Worm (Caenorhabditis elegans) whole organism, L2 larva: ENCODE results near the gene D1014.2.

Source experiments
- F13H6.1 ChIP-seq: sonication (generic microtip); optimal IDR thresholded peaks from 2 replicates; lab custom pipeline; 2016; ENCODE audit warnings: missing genetic modification characterization, missing compliant biosample characterization
- R02D3.7 ChIP-seq: fragments of 150-350 bp; optimal IDR thresholded peaks from 2 replicates; lab custom pipeline; 2014; ENCODE audit warnings: missing biosample characterization, missing genetic modification characterization
- Y55F3AM.14 ChIP-seq: fragments of 200-800 bp; sonication (Bioruptor generic); optimal IDR thresholded peaks from 2 replicates; lab custom pipeline; 2018; ENCODE audit warnings: mild to moderate bottlenecking, missing genetic modification characterization, missing compliant biosample characterization
- ZK546.5 ChIP-seq: sonication (generic microtip); optimal IDR thresholded peaks from 2 replicates; lab custom pipeline; 2017; ENCODE audit warnings: missing biosample characterization, missing genetic modification characterization
- alr-1 ChIP-seq: fragments of 150-350 bp; optimal IDR thresholded peaks from 2 replicates; lab custom pipeline; 2014; ENCODE audit warnings: missing biosample characterization, missing genetic modification characterization
- aly-2 ChIP-seq: fragments of 150-350 bp; optimal IDR thresholded peaks from 2 replicates; lab custom pipeline; 2014; ENCODE audit warnings: missing biosample characterization, missing genetic modification characterization
- ama-1 ChIP-seq: fragments of 150-350 bp; optimal IDR thresholded peaks from 2 replicates; lab custom pipeline; 2018; ENCODE audit warnings: inconsistent platforms
- blmp-1 ChIP-seq: sonication (generic microtip); optimal IDR thresholded peaks from 2 replicates; lab custom pipeline; 2017; ENCODE audit warnings: missing genetic modification characterization, mild to moderate bottlenecking, missing compliant biosample characterization, antibody characterized with exemption, moderate library complexity; ENCODE audit not compliant: insufficient read depth
- ceh-16 ChIP-seq: fragments of 150-350 bp; optimal IDR thresholded peaks from 2 replicates; lab custom pipeline; 2014; ENCODE audit warnings: missing biosample characterization, missing genetic modification characterization
- ceh-82 ChIP-seq: fragments of 150-350 bp; optimal IDR thresholded peaks from 2 replicates; lab custom pipeline; 2014; ENCODE audit warnings: missing biosample characterization, missing genetic modification characterization
- crh-2 ChIP-seq: sonication (generic microtip); optimal IDR thresholded peaks from 2 replicates; lab custom pipeline; 2017; ENCODE audit warnings: missing biosample characterization, missing genetic modification characterization
- dmd-4 ChIP-seq: sonication (generic microtip); optimal IDR thresholded peaks from 2 replicates; lab custom pipeline; 2017; ENCODE audit warnings: missing biosample characterization, missing genetic modification characterization
- egl-27 ChIP-seq: sonication (generic microtip); optimal IDR thresholded peaks from 3 replicates; lab custom pipeline; 2017; ENCODE audit warnings: missing biosample characterization, missing genetic modification reagents, missing genetic modification characterization
- elt-1 ChIP-seq: fragments of 150-350 bp; optimal IDR thresholded peaks from 2 replicates; lab custom pipeline; 2014; ENCODE audit warnings: missing biosample characterization, missing genetic modification characterization
- elt-3 ChIP-seq: sonication (generic microtip); optimal IDR thresholded peaks from 2 replicates; lab custom pipeline; 2017; ENCODE audit warnings: missing biosample characterization, missing genetic modification characterization
- fos-1 ChIP-seq: fragments of 150-350 bp; optimal IDR thresholded peaks from 2 replicates; lab custom pipeline; 2014; ENCODE audit warnings: missing biosample characterization, missing genetic modification characterization
- gmeb-1 ChIP-seq: fragments of 150-350 bp; optimal IDR thresholded peaks from 2 replicates; lab custom pipeline; 2014; ENCODE audit warnings: missing biosample characterization, missing genetic modification characterization
- lin-11 ChIP-seq: fragments of 150-350 bp; sonication (generic microtip); optimal IDR thresholded peaks from 2 replicates; lab custom pipeline; 2014; ENCODE audit warnings: missing biosample characterization, missing genetic modification characterization, inconsistent platforms, mixed read lengths
- lin-13 ChIP-seq: fragments of 150-350 bp; optimal IDR thresholded peaks from 2 replicates; lab custom pipeline; 2014; ENCODE audit warnings: missing biosample characterization, missing genetic modification reagents, missing genetic modification characterization
- lin-39 ChIP-seq: fragments of 150-350 bp; optimal IDR thresholded peaks from 2 replicates; lab custom pipeline; 2014; ENCODE audit warnings: missing biosample characterization, missing genetic modification reagents, missing genetic modification characterization
- lsy-2 ChIP-seq, 2 experiments: fragments of 150-350 bp in 1 of 2; sonication (generic microtip) in 1 of 2; optimal IDR thresholded peaks; 2 replicates each; lab custom pipeline; 2014 to 2017; ENCODE audit warnings: missing biosample characterization in 2 of 2, missing genetic modification characterization in 2 of 2
- mab-5 ChIP-seq: fragments of 150-350 bp; optimal IDR thresholded peaks from 2 replicates; lab custom pipeline; 2014; ENCODE audit warnings: missing biosample characterization, missing genetic modification characterization
- mbf-1 ChIP-seq: sonication (generic microtip); optimal IDR thresholded peaks from 2 replicates; lab custom pipeline; 2017; ENCODE audit warnings: missing biosample characterization, missing genetic modification characterization
- mdl-1 ChIP-seq, 2 experiments: fragments of 150-350 bp in 1 of 2; sonication (generic microtip) in 1 of 2; optimal IDR thresholded peaks; 2 replicates each; lab custom pipeline; 2017; ENCODE audit warnings: missing biosample characterization in 2 of 2, missing genetic modification characterization in 2 of 2
- nhr-10 ChIP-seq: sonication (generic microtip); optimal IDR thresholded peaks from 2 replicates; lab custom pipeline; 2017; ENCODE audit warnings: missing biosample characterization, missing genetic modification characterization
- nhr-11 ChIP-seq: fragments of 150-350 bp; optimal IDR thresholded peaks from 2 replicates; lab custom pipeline; 2014; ENCODE audit warnings: missing biosample characterization, missing genetic modification characterization
- nhr-12 ChIP-seq: fragments of 150-350 bp; optimal IDR thresholded peaks from 2 replicates; lab custom pipeline; 2014; ENCODE audit warnings: missing biosample characterization, missing genetic modification characterization
- nhr-129 ChIP-seq: fragments of 150-350 bp; optimal IDR thresholded peaks from 2 replicates; lab custom pipeline; 2014; ENCODE audit warnings: missing biosample characterization, missing genetic modification characterization
- nhr-21 ChIP-seq: fragments of 150-350 bp; optimal IDR thresholded peaks from 2 replicates; lab custom pipeline; 2014; ENCODE audit warnings: missing biosample characterization, missing genetic modification characterization
- nhr-23 ChIP-seq: fragments of 150-350 bp; optimal IDR thresholded peaks from 2 replicates; lab custom pipeline; 2014; ENCODE audit warnings: missing biosample characterization, missing genetic modification reagents, missing genetic modification characterization
- nhr-237 ChIP-seq: fragments of 150-350 bp; optimal IDR thresholded peaks from 2 replicates; lab custom pipeline; 2014; ENCODE audit warnings: missing biosample characterization, missing genetic modification characterization
- nhr-25 ChIP-seq: fragments of 150-350 bp; sonication (generic microtip); optimal IDR thresholded peaks from 3 replicates; lab custom pipeline; 2014; ENCODE audit warnings: missing biosample characterization, missing genetic modification characterization
- nhr-6 ChIP-seq: fragments of 150-350 bp; optimal IDR thresholded peaks from 2 replicates; lab custom pipeline; 2014; ENCODE audit warnings: missing biosample characterization, missing genetic modification characterization
- nhr-77 ChIP-seq: fragments of 150-350 bp; optimal IDR thresholded peaks from 2 replicates; lab custom pipeline; 2014; ENCODE audit warnings: missing biosample characterization, missing genetic modification characterization
- peb-1 ChIP-seq: fragments of 150-350 bp; optimal IDR thresholded peaks from 2 replicates; lab custom pipeline; 2014; ENCODE audit warnings: missing biosample characterization, missing genetic modification characterization
- sem-4 ChIP-seq: fragments of 150-350 bp; optimal IDR thresholded peaks from 2 replicates; lab custom pipeline; 2014; ENCODE audit warnings: missing biosample characterization, missing genetic modification reagents, missing genetic modification characterization
- skn-1 ChIP-seq: sonication (generic microtip); optimal IDR thresholded peaks from 2 replicates; lab custom pipeline; 2017; ENCODE audit warnings: missing biosample characterization, missing genetic modification characterization
- sma-3 ChIP-seq: sonication (generic microtip); optimal IDR thresholded peaks from 2 replicates; lab custom pipeline; 2016; ENCODE audit warnings: missing genetic modification reagents, missing genetic modification characterization, missing compliant biosample characterization
- sma-9 ChIP-seq, 2 experiments: fragments of 150-350 bp in 1 of 2; sonication (generic microtip) in 1 of 2; optimal IDR thresholded peaks; 2 replicates each; lab custom pipeline; 2014 to 2016; ENCODE audit warnings: missing genetic modification characterization in 2 of 2, mild to moderate bottlenecking in 1 of 2, missing biosample characterization in 1 of 2, missing compliant biosample characterization in 1 of 2, missing genetic modification reagents in 1 of 2, moderate library complexity in 1 of 2
- snpc-4 ChIP-seq: fragments of 150-350 bp; optimal IDR thresholded peaks from 2 replicates; lab custom pipeline; 2014; ENCODE audit warnings: missing biosample characterization, missing genetic modification characterization
- unc-39 ChIP-seq: fragments of 150-350 bp; optimal IDR thresholded peaks from 2 replicates; lab custom pipeline; 2014; ENCODE audit warnings: missing biosample characterization, missing genetic modification characterization
- unc-55 ChIP-seq: fragments of 150-350 bp; sonication (generic microtip); optimal IDR thresholded peaks from 3 replicates; lab custom pipeline; 2014; ENCODE audit warnings: missing biosample characterization, missing genetic modification reagents, missing genetic modification characterization
- unc-62 ChIP-seq: fragments of 150-350 bp; optimal IDR thresholded peaks from 2 replicates; lab custom pipeline; 2014; ENCODE audit warnings: missing biosample characterization, missing genetic modification reagents, missing genetic modification characterization
- zag-1 ChIP-seq: fragments of 150-350 bp; optimal IDR thresholded peaks from 2 replicates; lab custom pipeline; 2014; ENCODE audit warnings: missing biosample characterization, missing genetic modification characterization
- ztf-1 ChIP-seq: fragments of 200-800 bp; sonication (Bioruptor generic); conservative IDR thresholded peaks from 2 replicates; pipeline ENCODE4 v1.3.6; 2022; ENCODE audit warnings: missing genetic modification characterization, missing compliant biosample characterization
- ztf-11 ChIP-seq: sonication (generic microtip); optimal IDR thresholded peaks from 2 replicates; lab custom pipeline; 2017; ENCODE audit warnings: missing biosample characterization, missing genetic modification characterization

Gene D1014.2

ce11 chrV:8129252-8129651 lies 14.5 kb upstream of the D1014.2 start, which contains the start of gene spr-1:
Gene spr-1 (minus strand): TSS chrV:8129352.
- no peak for TF ChIP-seq nhr-77 (tag; lab: Kevin White, UChicago)
- TF ChIP-seq ZK546.5 (tag; lab: Kevin White, UChicago): no peak
- no peak for TF ChIP-seq gmeb-1 (tag; lab: Kevin White, UChicago)
- TF ChIP-seq ceh-82 (tag; lab: Kevin White, UChicago): no peak
- no peak for TF ChIP-seq nhr-6
- no peak for TF ChIP-seq ceh-16 (tag; lab: Kevin White, UChicago)
- no peak for TF ChIP-seq mab-5 (tag; lab: Kevin White, UChicago)
- no peak for TF ChIP-seq F13H6.1 (tag; lab: Kevin White, UChicago)

DNA sequence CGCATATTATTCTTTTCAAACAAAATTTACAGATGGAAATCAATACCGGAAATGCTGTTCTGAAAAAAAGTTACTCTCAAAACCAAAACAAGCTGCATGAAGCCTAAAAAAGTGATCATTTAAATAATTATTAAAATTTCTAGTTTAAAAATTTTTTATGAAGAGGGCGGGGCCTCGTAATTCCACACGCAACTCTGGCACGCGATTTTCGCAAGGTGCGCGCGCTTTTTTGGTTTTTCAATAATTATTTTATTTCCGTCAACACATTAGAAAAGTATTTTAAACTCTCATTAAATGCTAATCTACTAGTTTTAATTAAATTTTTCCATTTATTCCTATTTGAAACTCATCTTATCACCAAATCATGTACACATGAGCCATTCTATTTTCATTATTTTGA lies 14.0 kb upstream of the D1014.2 start:
- TF ChIP-seq nhr-12 (tag; lab: Kevin White, UChicago) (no peak), lsy-2 (tag; optimal IDR thresholded peaks at IDR 0.05; lab: Kevin White, UChicago) (no peak), unc-39 (tag; lab: Kevin White, UChicago) (no peak), unc-62 (GFP tag; lab: Kevin White, UChicago) (no peak), nhr-6 (no peak), ceh-82 (tag; lab: Kevin White, UChicago) (no peak), F13H6.1 (tag; lab: Kevin White, UChicago) (no peak), gmeb-1 (tag; lab: Kevin White, UChicago) (no peak), nhr-11 (tag; lab: Kevin White, UChicago) (no peak), crh-2 (tag; lab: Kevin White, UChicago) (no peak), alr-1 (tag; lab: Kevin White, UChicago) (no peak), mbf-1 (tag; lab: Kevin White, UChicago) (no peak)

- no peak for TF ChIP-seq ztf-11 (tag; lab: Kevin White, UChicago)
- TF ChIP-seq lin-13: no peak
- TF ChIP-seq nhr-6: no peak
- no peak for TF ChIP-seq elt-1
- TF ChIP-seq Y55F3AM.14 (GFP tag; lab: Kevin White, UChicago): no peak
- no peak for TF ChIP-seq alr-1 (tag; lab: Kevin White, UChicago)
- no peak for TF ChIP-seq unc-62 (GFP tag; lab: Kevin White, UChicago)
- peak; percentile 45 for TF ChIP-seq crh-2 (tag; lab: Kevin White, UChicago)
- no peak for TF ChIP-seq ztf-1 (GFP tag; lab: Robert Waterston, UW)
- TF ChIP-seq blmp-1 (tag; lab: Kevin White, UChicago): no peak
- TF ChIP-seq sma-3 (GFP tag; lab: Kevin White, UChicago): no peak
- TF ChIP-seq ceh-16 (tag; lab: Kevin White, UChicago): no peak
- peak; percentile 26 for TF ChIP-seq ama-1 (lab: Kevin White, UChicago)
- no peak for TF ChIP-seq ceh-82 (tag; lab: Kevin White, UChicago)
- no peak for TF ChIP-seq R02D3.7
- TF ChIP-seq egl-27 (tag; lab: Kevin White, UChicago): peak; percentile 14
- TF ChIP-seq sma-9 (GFP tag; optimal IDR thresholded peaks at IDR 0.05; lab: Kevin White, UChicago): peak; percentile 70
- TF ChIP-seq sma-9 (tag; optimal IDR thresholded peaks at IDR 0.05; lab: Kevin White, UChicago): no peak
- TF ChIP-seq nhr-23 (tag; lab: Kevin White, UChicago): no peak
- peak; percentile 35 for TF ChIP-seq aly-2 (tag; lab: Kevin White, UChicago)
- TF ChIP-seq mab-5 (tag; lab: Kevin White, UChicago): peak; percentile 55
- no peak for TF ChIP-seq nhr-77 (tag; lab: Kevin White, UChicago)
- TF ChIP-seq lin-39 (tag; lab: Kevin White, UChicago): no peak
- no peak for TF ChIP-seq lin-11 (tag; lab: Kevin White, UChicago)
- TF ChIP-seq F13H6.1 (tag; lab: Kevin White, UChicago): peak; percentile 49
- TF ChIP-seq unc-55 (GFP tag; lab: Kevin White, UChicago): peak; percentile 62
- TF ChIP-seq sem-4 (tag; lab: Kevin White, UChicago): no peak
- no peak for TF ChIP-seq mbf-1 (tag; lab: Kevin White, UChicago)
- peak; percentile 48 for TF ChIP-seq fos-1 (tag; lab: Kevin White, UChicago)
- TF ChIP-seq snpc-4 (tag; lab: Kevin White, UChicago): peak; percentile 47
- no peak for TF ChIP-seq nhr-12 (tag; lab: Kevin White, UChicago)
- TF ChIP-seq dmd-4 (tag; lab: Kevin White, UChicago): no peak
- TF ChIP-seq skn-1 (tag; lab: Kevin White, UChicago): no peak
- no peak for TF ChIP-seq nhr-237 (tag; lab: Kevin White, UChicago)
- TF ChIP-seq lsy-2 (tag; optimal IDR thresholded peaks at IDR 0.05; lab: Kevin White, UChicago): peak in 1 of 2 experiments; percentile 64
- no peak for TF ChIP-seq gmeb-1 (tag; lab: Kevin White, UChicago)
- peak; percentile 2 for TF ChIP-seq nhr-25
- TF ChIP-seq unc-39 (tag; lab: Kevin White, UChicago): no peak
- TF ChIP-seq nhr-21 (tag; lab: Kevin White, UChicago): peak; percentile 16
- no peak for TF ChIP-seq ZK546.5 (tag; lab: Kevin White, UChicago)
- TF ChIP-seq elt-3 (tag; lab: Kevin White, UChicago): no peak
- TF ChIP-seq nhr-129 (tag; lab: Kevin White, UChicago): peak; percentile 70
- TF ChIP-seq nhr-11 (tag; lab: Kevin White, UChicago): no peak
- no peak for TF ChIP-seq nhr-10 (tag; lab: Kevin White, UChicago)
- TF ChIP-seq mdl-1 (tag; optimal IDR thresholded peaks at IDR 0.05; lab: Kevin White, UChicago): peak in 1 of 2 experiments; percentile 61
- TF ChIP-seq peb-1 (tag; lab: Kevin White, UChicago): no peak
- TF ChIP-seq zag-1 (tag; lab: Kevin White, UChicago): peak; percentile 76
Measured at ce11 chrV:8130149-8130661, 13.5 kb upstream of the D1014.2 start, which contains the start of gene snap-1. Gene snap-1 (plus strand): TSS chrV:8130611.
